Worm (Caenorhabditis elegans): Measurements from ENCODE around the gene nas-25.

DNA sequence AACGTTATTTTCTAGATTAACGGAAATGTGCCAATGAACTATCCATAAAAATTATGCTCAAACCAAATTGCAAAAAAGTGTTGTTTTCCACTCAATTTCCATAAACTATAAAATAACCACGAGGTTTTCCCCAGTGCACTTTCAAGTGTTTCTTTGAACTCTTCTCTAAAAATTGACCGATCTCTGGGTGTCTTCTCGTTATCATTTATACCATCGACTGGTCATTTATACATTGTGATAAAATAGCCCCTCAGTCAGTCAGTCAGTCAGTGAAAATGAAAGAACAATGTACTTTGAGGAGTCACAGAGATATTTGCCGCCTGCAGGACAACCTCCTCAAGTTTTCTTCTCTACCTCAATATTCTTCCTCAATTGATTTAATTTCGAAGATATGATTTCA, 20.1 kb downstream of the nas-25 start:
- TF ChIP-seq elt-1 (tag; optimal IDR thresholded peaks at IDR 0.05) (no peak), fos-1 (tag; optimal IDR thresholded peaks at IDR 0.05) (no peak), egl-5 (tag; optimal IDR thresholded peaks at IDR 0.05) (no peak), pha-4 (tag; optimal IDR thresholded peaks at IDR 0.05) (no peak), nhr-237 (tag; optimal IDR thresholded peaks at IDR 0.05) (no peak)
